Worm (Caenorhabditis elegans): ENCODE data around the gene M163.7.

- no peak for TF ChIP-seq tbx-2 (tag; optimal IDR thresholded peaks at IDR 0.05)
- no peak for TF ChIP-seq ztf-11 (tag; optimal IDR thresholded peaks at IDR 0.05)
Observed at ce11 chrX:14460412-14460811, 4.2 kb upstream of the M163.7 start, which contains the start of gene Y66C5A.2.
